Worm (Caenorhabditis elegans) whole organism, L2 larva: ENCODE measurements around the gene F13D12.8.

Source experiments
- elt-1 ChIP-seq: fragments of 150-350 bp; optimal IDR thresholded peaks from 2 replicates; lab custom pipeline; 2014; ENCODE audit warnings: missing biosample characterization, missing genetic modification characterization
- lin-13 ChIP-seq: fragments of 150-350 bp; optimal IDR thresholded peaks from 2 replicates; lab custom pipeline; 2014; ENCODE audit warnings: missing biosample characterization, missing genetic modification reagents, missing genetic modification characterization
- mab-5 ChIP-seq: fragments of 150-350 bp; optimal IDR thresholded peaks from 2 replicates; lab custom pipeline; 2014; ENCODE audit warnings: missing biosample characterization, missing genetic modification characterization
- nhr-10 ChIP-seq: sonication (generic microtip); optimal IDR thresholded peaks from 2 replicates; lab custom pipeline; 2017; ENCODE audit warnings: missing biosample characterization, missing genetic modification characterization

DNA sequence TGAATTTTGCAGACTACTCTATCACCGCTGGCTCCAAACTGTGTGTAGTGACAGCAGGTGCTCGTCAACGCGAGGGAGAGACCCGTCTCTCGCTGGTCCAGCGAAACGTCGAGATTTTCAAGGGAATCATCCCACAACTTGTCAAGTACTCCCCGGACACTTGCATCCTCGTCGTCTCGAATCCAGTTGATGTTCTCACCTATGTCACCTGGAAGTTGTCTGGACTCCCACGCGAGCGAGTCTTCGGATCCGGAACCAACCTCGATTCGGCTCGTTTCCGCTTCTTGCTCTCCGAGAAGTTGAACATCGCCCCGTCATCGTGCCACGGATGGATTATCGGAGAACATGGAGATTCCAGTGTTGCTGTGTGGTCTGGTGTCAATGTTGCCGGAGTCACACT is 6.8 kb downstream of the F13D12.8 start:
- TF ChIP-seq elt-1 (tag; lab: Kevin White, UChicago): no peak
- no peak for TF ChIP-seq lin-13 (GFP tag; lab: Kevin White, UChicago)
- TF ChIP-seq mab-5 (tag; lab: Kevin White, UChicago): no peak
- no peak for TF ChIP-seq nhr-10
